Worm (Caenorhabditis elegans) whole organism, early embryonic: ENCODE data around the gene sir-2.3.

ENCODE experiments used
- B0310.2 ChIP-seq: sonication (generic microtip); optimal IDR thresholded peaks from 2 replicates; lab custom pipeline; 2016; ENCODE audit warnings: mild to moderate bottlenecking, missing genetic modification characterization, missing compliant biosample characterization
- F13C5.2 ChIP-seq: sonication (generic microtip); optimal IDR thresholded peaks from 2 replicates; lab custom pipeline; 2017; ENCODE audit warnings: mild to moderate bottlenecking, missing genetic modification characterization, inconsistent platforms, missing compliant biosample characterization
- aly-1 ChIP-seq: sonication (generic microtip); optimal IDR thresholded peaks from 2 replicates; lab custom pipeline; 2016; ENCODE audit warnings: missing genetic modification characterization, missing compliant biosample characterization
- ama-1 ChIP-seq: fragments of 150-350 bp; optimal IDR thresholded peaks from 2 replicates; lab custom pipeline; 2014
- ceh-13 ChIP-seq: fragments of 200-800 bp; sonication (Bioruptor generic); optimal IDR thresholded peaks from 2 replicates; lab custom pipeline; 2018; ENCODE audit warnings: mild to moderate bottlenecking, missing genetic modification characterization, missing compliant biosample characterization
- ceh-36 ChIP-seq: sonication (generic microtip); optimal IDR thresholded peaks from 2 replicates; lab custom pipeline; 2016; ENCODE audit warnings: missing genetic modification characterization, inconsistent platforms, missing compliant biosample characterization
- ets-7 ChIP-seq: sonication (generic microtip); optimal IDR thresholded peaks from 2 replicates; lab custom pipeline; 2016; ENCODE audit warnings: missing genotype, missing genetic modification characterization, missing compliant biosample characterization
- flt-1 ChIP-seq: fragments of 200-800 bp; sonication (Bioruptor generic); IDR thresholded peaks from 2 replicates; pipeline ENCODE4 v1.3.6; 2022; ENCODE audit warnings: missing genetic modification characterization, missing compliant biosample characterization
- hmbx-1 ChIP-seq: sonication (generic microtip); optimal IDR thresholded peaks from 2 replicates; lab custom pipeline; 2016; ENCODE audit warnings: mild to moderate bottlenecking, missing genetic modification characterization, missing compliant biosample characterization
- hmg-4 ChIP-seq: fragments of 200-800 bp; sonication (Bioruptor generic); optimal IDR thresholded peaks from 2 replicates; lab custom pipeline; 2018; ENCODE audit warnings: mild to moderate bottlenecking, missing genetic modification characterization, missing compliant biosample characterization
- hnd-1 ChIP-seq: sonication (generic microtip); optimal IDR thresholded peaks from 2 replicates; lab custom pipeline; 2016; ENCODE audit warnings: missing genetic modification characterization, missing compliant biosample characterization
- pes-1 ChIP-seq: fragments of 200-800 bp; sonication (Bioruptor generic); IDR thresholded peaks from 2 replicates; pipeline ENCODE4 v1.3.6; 2022; ENCODE audit warnings: missing genetic modification reagents, missing genetic modification characterization, missing compliant biosample characterization
- scrt-1 ChIP-seq: fragments of 200-800 bp; sonication (Bioruptor generic); IDR thresholded peaks from 2 replicates; pipeline ENCODE4 v1.3.6; 2022; ENCODE audit warnings: missing genetic modification characterization, missing compliant biosample characterization
- sea-1 ChIP-seq: fragments of 200-800 bp; sonication (Bioruptor generic); conservative IDR thresholded peaks from 2 replicates; pipeline ENCODE4 v1.3.6; 2022; ENCODE audit warnings: missing genetic modification characterization, missing compliant biosample characterization
- tbx-11 ChIP-seq: fragments of 200-800 bp; sonication (Bioruptor generic); IDR thresholded peaks from 2 replicates; pipeline ENCODE4 v1.3.6; 2022; ENCODE audit warnings: missing genetic modification characterization, missing compliant biosample characterization
- tbx-37 ChIP-seq: fragments of 200-800 bp; sonication (Bioruptor generic); conservative IDR thresholded peaks from 2 replicates; pipeline ENCODE4 v1.3.6; 2022; ENCODE audit warnings: missing genetic modification reagents, missing genetic modification characterization, missing compliant biosample characterization
- tra-4 ChIP-seq: sonication (generic microtip); optimal IDR thresholded peaks from 2 replicates; lab custom pipeline; 2017; ENCODE audit warnings: missing genetic modification characterization, missing compliant biosample characterization

Gene sir-2.3

DNA sequence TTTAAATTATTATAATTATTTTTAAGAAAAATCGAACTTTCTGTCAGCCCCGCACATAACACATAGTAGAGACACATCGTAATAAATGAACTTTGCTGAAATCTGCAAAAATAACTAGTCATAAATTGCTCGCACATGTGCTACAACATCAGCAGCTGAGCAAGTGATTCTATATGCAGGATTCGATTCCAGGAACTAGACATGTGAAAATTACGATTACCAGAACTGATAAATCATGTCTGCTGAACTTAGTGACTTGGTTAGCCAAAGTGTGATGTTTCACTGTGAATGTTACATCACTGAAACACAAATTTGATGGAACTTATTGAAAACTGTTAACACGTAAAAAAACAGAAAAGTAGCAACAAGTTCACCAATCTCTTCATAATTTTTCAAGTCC, 15.8 kb downstream of the sir-2.3 start:
- TF ChIP-seq tbx-11 (no peak), ama-1 (lab: Kevin White, UChicago) (no peak), sea-1 (no peak), hnd-1 (no peak), hmg-4 (GFP tag; lab: Kevin White, UChicago) (no peak), ets-7 (tag; lab: Kevin White, UChicago) (no peak)

DNA sequence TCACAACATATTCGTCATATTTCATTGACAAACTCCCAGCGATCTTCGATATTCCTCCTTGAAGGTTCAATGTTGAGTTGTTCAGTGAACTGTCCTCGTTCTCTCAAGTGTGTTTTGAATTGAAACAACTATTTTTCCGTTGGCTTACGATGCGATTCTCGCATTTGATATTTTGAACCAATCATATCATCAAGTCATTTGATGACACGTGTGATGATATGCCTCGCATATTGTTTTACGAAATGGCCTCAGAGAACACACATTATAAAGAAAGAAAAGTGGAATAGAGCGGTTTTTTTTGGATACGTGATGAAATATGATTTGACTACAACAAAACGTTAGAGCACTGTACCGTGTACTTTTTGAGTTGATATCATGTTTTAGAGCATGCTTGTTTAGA, 16.9 kb downstream of the sir-2.3 start:
- TF ChIP-seq pes-1 (GFP tag; lab: Robert Waterston, UW), result no peak
- no peak for TF ChIP-seq tbx-37 (GFP tag; lab: Robert Waterston, UW)
- TF ChIP-seq hnd-1, result no peak
- TF ChIP-seq sea-1, result no peak
- no peak for TF ChIP-seq aly-1 (tag; lab: Kevin White, UChicago)
- TF ChIP-seq F13C5.2 (tag; lab: Kevin White, UChicago), result no peak
- no peak for TF ChIP-seq scrt-1 (GFP tag; lab: Robert Waterston, UW)
- no peak for TF ChIP-seq tra-4 (tag; lab: Kevin White, UChicago)
- TF ChIP-seq tbx-11, result no peak
- no peak for TF ChIP-seq hmg-4 (GFP tag; lab: Kevin White, UChicago)
- TF ChIP-seq hmbx-1 (tag; lab: Kevin White, UChicago), result no peak
- no peak for TF ChIP-seq flt-1

DNA sequence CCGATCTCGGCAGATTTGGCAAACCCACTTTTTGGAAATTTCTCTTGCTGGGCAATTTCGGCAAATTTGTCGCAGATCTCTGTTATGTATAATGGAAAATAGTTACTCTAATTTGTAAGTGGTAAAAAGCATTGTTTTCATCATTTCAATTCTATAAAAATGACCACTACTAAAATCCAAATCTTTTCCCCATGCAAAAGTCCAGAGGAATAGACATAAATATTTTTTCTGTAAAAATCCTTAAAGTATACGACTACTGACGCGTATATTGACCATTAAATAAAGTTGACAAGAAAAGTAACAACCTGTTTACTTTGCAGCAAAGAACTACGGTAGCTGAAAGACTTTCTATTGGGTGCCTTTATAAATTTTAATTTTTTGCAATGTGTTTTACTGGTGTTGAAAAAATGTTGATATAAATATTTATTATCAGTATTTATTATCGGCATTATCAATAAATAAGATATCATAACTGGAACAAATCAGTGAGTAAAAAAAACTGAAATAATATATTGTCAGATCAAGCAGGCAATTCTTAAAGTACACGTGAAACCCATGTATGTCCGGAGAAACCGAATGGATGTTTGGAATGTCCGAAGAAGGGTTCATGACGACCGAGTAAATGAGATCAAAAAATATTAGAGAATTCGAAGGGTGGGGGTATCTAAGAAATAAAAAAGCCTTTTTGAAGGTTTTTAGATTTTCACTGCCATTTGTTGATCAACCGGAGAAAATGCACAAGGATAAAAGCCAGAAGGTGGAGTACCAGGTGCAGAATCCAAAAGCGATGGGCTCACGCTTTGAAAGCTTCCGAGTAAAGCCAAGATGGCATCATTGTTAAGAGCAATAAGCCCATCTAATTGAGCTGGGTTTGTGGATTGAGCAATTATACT, 18.0 kb downstream of the sir-2.3 start:
- TF ChIP-seq hnd-1 (no peak), sea-1 (no peak), ceh-36 (tag; lab: Kevin White, UChicago) (no peak), tbx-37 (GFP tag; lab: Robert Waterston, UW) (no peak), tbx-11 (no peak), hmbx-1 (tag; lab: Kevin White, UChicago) (no peak), scrt-1 (GFP tag; lab: Robert Waterston, UW) (no peak), flt-1 (no peak), ama-1 (lab: Kevin White, UChicago) (no peak), ets-7 (tag; lab: Kevin White, UChicago) (no peak), pes-1 (GFP tag; lab: Robert Waterston, UW) (no peak), tra-4 (tag; lab: Kevin White, UChicago) (no peak)

DNA sequence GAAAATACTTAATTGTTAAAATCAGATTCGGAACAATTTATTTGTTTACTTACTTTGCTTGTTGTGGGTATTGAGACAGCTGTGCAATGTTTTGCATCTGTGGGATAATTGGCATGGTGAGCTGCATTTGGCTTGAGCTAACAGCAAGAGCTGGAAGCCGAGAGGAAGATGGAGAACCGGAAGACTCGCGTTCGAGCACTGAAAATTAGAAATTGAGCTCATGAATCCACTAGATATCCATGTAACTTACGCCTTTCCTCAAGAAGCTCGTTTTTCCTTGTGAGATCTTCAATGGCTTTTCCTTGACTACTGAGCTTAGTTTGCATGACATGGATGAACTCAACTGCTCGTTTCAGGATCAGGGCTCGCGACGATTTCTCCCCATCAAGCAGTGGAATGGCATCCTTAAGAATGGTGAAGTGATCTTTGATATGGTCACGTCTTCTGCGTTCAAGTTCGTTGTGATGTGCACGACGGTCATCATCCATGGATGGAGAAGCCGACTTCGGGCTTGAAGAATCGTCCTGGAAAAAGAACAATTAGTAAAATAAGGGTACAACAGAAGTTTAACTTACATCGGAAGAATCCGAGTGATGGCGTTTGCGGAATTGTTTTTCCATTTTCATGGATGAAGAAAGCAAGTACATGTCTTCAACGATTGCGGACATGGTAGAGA, 18.8 kb downstream of the sir-2.3 start:
- no peak for TF ChIP-seq tbx-37 (GFP tag; lab: Robert Waterston, UW)

DNA sequence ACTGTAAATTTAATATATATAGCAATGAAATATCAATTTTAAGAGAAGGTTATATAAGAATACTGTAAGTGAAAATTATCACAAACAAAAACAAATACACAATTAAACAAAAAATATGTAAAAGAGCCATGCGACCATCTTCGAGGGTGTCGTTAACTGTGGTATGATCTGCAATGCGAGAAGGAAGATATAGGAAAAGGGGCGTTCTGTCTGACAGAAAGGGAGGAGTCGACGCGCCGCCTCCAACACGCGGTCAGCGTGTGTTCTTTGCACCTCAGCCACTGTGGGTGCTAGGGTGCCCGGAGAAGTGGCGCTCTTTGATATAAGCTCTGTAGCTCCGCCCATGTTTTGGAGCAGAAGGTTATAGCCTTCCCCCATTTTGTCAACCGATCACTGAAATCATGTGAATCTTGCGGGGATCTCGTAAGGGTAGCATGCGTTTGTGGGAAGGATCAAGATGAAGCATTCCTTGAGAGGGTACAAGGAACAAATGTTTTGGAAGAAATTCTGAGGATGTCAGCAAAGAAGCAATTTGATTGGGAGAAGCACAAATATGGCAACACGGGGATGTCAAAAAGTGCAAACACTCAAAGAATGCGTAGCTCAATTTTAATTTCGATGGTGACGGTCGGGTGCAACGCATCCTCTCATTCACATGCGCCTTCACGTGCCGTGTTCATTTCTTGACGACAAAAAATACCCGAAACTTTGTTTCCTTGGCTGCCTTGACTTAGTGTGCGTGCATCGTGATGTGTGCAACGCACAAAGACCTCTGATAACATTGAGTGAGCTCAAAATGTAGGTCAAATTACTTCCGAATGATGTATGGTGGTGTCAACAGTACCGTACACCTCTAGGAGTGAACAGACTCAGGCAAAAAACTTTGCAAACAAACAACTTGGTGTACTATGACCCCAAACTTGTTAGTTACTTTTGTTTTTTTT, 19.6 kb downstream of the sir-2.3 start, which contains the start of gene mxl-3:
TSS of gene mxl-3 (minus strand) at position 1 of the 944 bp plus-strand sequence.
- TF ChIP-seq ceh-13 (no peak), hmbx-1 (tag; lab: Kevin White, UChicago) (no peak), ama-1 (lab: Kevin White, UChicago) (no peak), F13C5.2 (tag; lab: Kevin White, UChicago) (no peak), hmg-4 (GFP tag; lab: Kevin White, UChicago) (no peak), tra-4 (tag; lab: Kevin White, UChicago) (no peak), flt-1 (no peak), tbx-37 (GFP tag; lab: Robert Waterston, UW) (no peak), sea-1 (no peak), B0310.2 (tag; lab: Kevin White, UChicago) (no peak), scrt-1 (GFP tag; lab: Robert Waterston, UW) (no peak), ceh-36 (tag; lab: Kevin White, UChicago) (no peak), hnd-1 (no peak), ets-7 (tag; lab: Kevin White, UChicago) (no peak), tbx-11 (no peak), pes-1 (GFP tag; lab: Robert Waterston, UW) (no peak), aly-1 (tag; lab: Kevin White, UChicago) (no peak)

DNA sequence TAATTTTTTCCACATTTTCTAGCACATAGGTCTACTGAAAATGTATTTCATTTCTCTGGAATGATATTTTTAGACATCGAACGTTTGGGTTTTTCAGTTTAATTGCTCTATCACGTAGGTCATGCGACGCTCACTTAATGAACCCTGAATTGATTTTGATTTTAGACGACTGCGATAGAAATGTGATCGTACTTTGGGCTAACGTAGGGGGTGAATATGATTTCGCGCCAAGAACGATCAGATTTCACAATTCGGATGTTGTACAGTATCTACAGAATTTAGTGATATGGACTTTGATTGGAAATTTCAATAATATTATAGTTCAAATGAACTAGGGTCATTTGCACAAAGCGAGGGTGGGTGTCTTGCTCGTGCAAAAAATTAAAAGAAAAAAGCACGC, 20.7 kb downstream of the sir-2.3 start:
- TF ChIP-seq ceh-36 (tag; lab: Kevin White, UChicago) (no peak), aly-1 (tag; lab: Kevin White, UChicago) (no peak), B0310.2 (tag; lab: Kevin White, UChicago) (no peak), flt-1 (no peak), tbx-37 (GFP tag; lab: Robert Waterston, UW) (no peak), tbx-11 (no peak), F13C5.2 (tag; lab: Kevin White, UChicago) (no peak), sea-1 (no peak), ama-1 (lab: Kevin White, UChicago) (no peak), tra-4 (tag; lab: Kevin White, UChicago) (no peak), pes-1 (GFP tag; lab: Robert Waterston, UW) (no peak), ceh-13 (no peak), scrt-1 (GFP tag; lab: Robert Waterston, UW) (no peak), hmbx-1 (tag; lab: Kevin White, UChicago) (no peak), ets-7 (tag; lab: Kevin White, UChicago) (no peak), hnd-1 (no peak), hmg-4 (GFP tag; lab: Kevin White, UChicago) (no peak)
